Worm (Caenorhabditis elegans) whole organism, L2 larva: ENCODE data around the gene C43H6.4.
A peak's percentile ranks its signal among the peaks of the same experiment; 100 is the strongest.

Source experiments
- C34F6.9 ChIP-seq: fragments of 150-350 bp; optimal IDR thresholded peaks from 2 replicates; lab custom pipeline; 2014; ENCODE audit warnings: missing biosample characterization, missing genetic modification characterization
- F13H6.1 ChIP-seq: sonication (generic microtip); optimal IDR thresholded peaks from 2 replicates; lab custom pipeline; 2016; ENCODE audit warnings: missing genetic modification characterization, missing compliant biosample characterization
- R02D3.7 ChIP-seq: fragments of 150-350 bp; optimal IDR thresholded peaks from 2 replicates; lab custom pipeline; 2014; ENCODE audit warnings: missing biosample characterization, missing genetic modification characterization
- Y55F3AM.14 ChIP-seq: fragments of 200-800 bp; sonication (Bioruptor generic); optimal IDR thresholded peaks from 2 replicates; lab custom pipeline; 2018; ENCODE audit warnings: mild to moderate bottlenecking, missing genetic modification characterization, missing compliant biosample characterization
- ZK546.5 ChIP-seq: sonication (generic microtip); optimal IDR thresholded peaks from 2 replicates; lab custom pipeline; 2017; ENCODE audit warnings: missing biosample characterization, missing genetic modification characterization
- aly-2 ChIP-seq: fragments of 150-350 bp; optimal IDR thresholded peaks from 2 replicates; lab custom pipeline; 2014; ENCODE audit warnings: missing biosample characterization, missing genetic modification characterization
- ama-1 ChIP-seq: fragments of 150-350 bp; optimal IDR thresholded peaks from 2 replicates; lab custom pipeline; 2018; ENCODE audit warnings: inconsistent platforms
- blmp-1 ChIP-seq: sonication (generic microtip); optimal IDR thresholded peaks from 2 replicates; lab custom pipeline; 2017; ENCODE audit warnings: missing genetic modification characterization, mild to moderate bottlenecking, missing compliant biosample characterization, antibody characterized with exemption, moderate library complexity; ENCODE audit not compliant: insufficient read depth
- ceh-16 ChIP-seq: fragments of 150-350 bp; optimal IDR thresholded peaks from 2 replicates; lab custom pipeline; 2014; ENCODE audit warnings: missing biosample characterization, missing genetic modification characterization
- ceh-82 ChIP-seq: fragments of 150-350 bp; optimal IDR thresholded peaks from 2 replicates; lab custom pipeline; 2014; ENCODE audit warnings: missing biosample characterization, missing genetic modification characterization
- crh-2 ChIP-seq: sonication (generic microtip); optimal IDR thresholded peaks from 2 replicates; lab custom pipeline; 2017; ENCODE audit warnings: missing biosample characterization, missing genetic modification characterization
- dmd-4 ChIP-seq: sonication (generic microtip); optimal IDR thresholded peaks from 2 replicates; lab custom pipeline; 2017; ENCODE audit warnings: missing biosample characterization, missing genetic modification characterization
- egl-27 ChIP-seq: sonication (generic microtip); optimal IDR thresholded peaks from 3 replicates; lab custom pipeline; 2017; ENCODE audit warnings: missing biosample characterization, missing genetic modification reagents, missing genetic modification characterization
- elt-3 ChIP-seq: sonication (generic microtip); optimal IDR thresholded peaks from 2 replicates; lab custom pipeline; 2017; ENCODE audit warnings: missing biosample characterization, missing genetic modification characterization
- fos-1 ChIP-seq: fragments of 150-350 bp; optimal IDR thresholded peaks from 2 replicates; lab custom pipeline; 2014; ENCODE audit warnings: missing biosample characterization, missing genetic modification characterization
- gmeb-1 ChIP-seq: fragments of 150-350 bp; optimal IDR thresholded peaks from 2 replicates; lab custom pipeline; 2014; ENCODE audit warnings: missing biosample characterization, missing genetic modification characterization
- lin-39 ChIP-seq: fragments of 150-350 bp; optimal IDR thresholded peaks from 2 replicates; lab custom pipeline; 2014; ENCODE audit warnings: missing biosample characterization, missing genetic modification reagents, missing genetic modification characterization
- lsy-2 ChIP-seq, 2 experiments: fragments of 150-350 bp in 1 of 2; sonication (generic microtip) in 1 of 2; optimal IDR thresholded peaks; 2 replicates each; lab custom pipeline; 2014 to 2017; ENCODE audit warnings: missing biosample characterization in 2 of 2, missing genetic modification characterization in 2 of 2
- mab-5 ChIP-seq: fragments of 150-350 bp; optimal IDR thresholded peaks from 2 replicates; lab custom pipeline; 2014; ENCODE audit warnings: missing biosample characterization, missing genetic modification characterization
- mbf-1 ChIP-seq: sonication (generic microtip); optimal IDR thresholded peaks from 2 replicates; lab custom pipeline; 2017; ENCODE audit warnings: missing biosample characterization, missing genetic modification characterization
- mdl-1 ChIP-seq, 2 experiments: fragments of 150-350 bp in 1 of 2; sonication (generic microtip) in 1 of 2; optimal IDR thresholded peaks; 2 replicates each; lab custom pipeline; 2017; ENCODE audit warnings: missing biosample characterization in 2 of 2, missing genetic modification characterization in 2 of 2
- nhr-10 ChIP-seq: sonication (generic microtip); optimal IDR thresholded peaks from 2 replicates; lab custom pipeline; 2017; ENCODE audit warnings: missing biosample characterization, missing genetic modification characterization
- nhr-11 ChIP-seq: fragments of 150-350 bp; optimal IDR thresholded peaks from 2 replicates; lab custom pipeline; 2014; ENCODE audit warnings: missing biosample characterization, missing genetic modification characterization
- nhr-12 ChIP-seq: fragments of 150-350 bp; optimal IDR thresholded peaks from 2 replicates; lab custom pipeline; 2014; ENCODE audit warnings: missing biosample characterization, missing genetic modification characterization
- nhr-129 ChIP-seq: fragments of 150-350 bp; optimal IDR thresholded peaks from 2 replicates; lab custom pipeline; 2014; ENCODE audit warnings: missing biosample characterization, missing genetic modification characterization
- nhr-21 ChIP-seq: fragments of 150-350 bp; optimal IDR thresholded peaks from 2 replicates; lab custom pipeline; 2014; ENCODE audit warnings: missing biosample characterization, missing genetic modification characterization
- nhr-23 ChIP-seq: fragments of 150-350 bp; optimal IDR thresholded peaks from 2 replicates; lab custom pipeline; 2014; ENCODE audit warnings: missing biosample characterization, missing genetic modification reagents, missing genetic modification characterization
- nhr-25 ChIP-seq: fragments of 150-350 bp; sonication (generic microtip); optimal IDR thresholded peaks from 3 replicates; lab custom pipeline; 2014; ENCODE audit warnings: missing biosample characterization, missing genetic modification characterization
- nhr-6 ChIP-seq: fragments of 150-350 bp; optimal IDR thresholded peaks from 2 replicates; lab custom pipeline; 2014; ENCODE audit warnings: missing biosample characterization, missing genetic modification characterization
- nhr-77 ChIP-seq: fragments of 150-350 bp; optimal IDR thresholded peaks from 2 replicates; lab custom pipeline; 2014; ENCODE audit warnings: missing biosample characterization, missing genetic modification characterization
- peb-1 ChIP-seq: fragments of 150-350 bp; optimal IDR thresholded peaks from 2 replicates; lab custom pipeline; 2014; ENCODE audit warnings: missing biosample characterization, missing genetic modification characterization
- sem-4 ChIP-seq: fragments of 150-350 bp; optimal IDR thresholded peaks from 2 replicates; lab custom pipeline; 2014; ENCODE audit warnings: missing biosample characterization, missing genetic modification reagents, missing genetic modification characterization
- sma-3 ChIP-seq: sonication (generic microtip); optimal IDR thresholded peaks from 2 replicates; lab custom pipeline; 2016; ENCODE audit warnings: missing genetic modification reagents, missing genetic modification characterization, missing compliant biosample characterization
- sma-9 ChIP-seq, 2 experiments: fragments of 150-350 bp in 1 of 2; sonication (generic microtip) in 1 of 2; optimal IDR thresholded peaks; 2 replicates each; lab custom pipeline; 2014 to 2016; ENCODE audit warnings: missing genetic modification characterization in 2 of 2, mild to moderate bottlenecking in 1 of 2, missing biosample characterization in 1 of 2, missing compliant biosample characterization in 1 of 2, missing genetic modification reagents in 1 of 2, moderate library complexity in 1 of 2
- snpc-4 ChIP-seq: fragments of 150-350 bp; optimal IDR thresholded peaks from 2 replicates; lab custom pipeline; 2014; ENCODE audit warnings: missing biosample characterization, missing genetic modification characterization
- unc-39 ChIP-seq: fragments of 150-350 bp; optimal IDR thresholded peaks from 2 replicates; lab custom pipeline; 2014; ENCODE audit warnings: missing biosample characterization, missing genetic modification characterization
- unc-55 ChIP-seq: fragments of 150-350 bp; sonication (generic microtip); optimal IDR thresholded peaks from 3 replicates; lab custom pipeline; 2014; ENCODE audit warnings: missing biosample characterization, missing genetic modification reagents, missing genetic modification characterization
- unc-62 ChIP-seq: fragments of 150-350 bp; optimal IDR thresholded peaks from 2 replicates; lab custom pipeline; 2014; ENCODE audit warnings: missing biosample characterization, missing genetic modification reagents, missing genetic modification characterization
- zag-1 ChIP-seq: fragments of 150-350 bp; optimal IDR thresholded peaks from 2 replicates; lab custom pipeline; 2014; ENCODE audit warnings: missing biosample characterization, missing genetic modification characterization
- ztf-1 ChIP-seq: fragments of 200-800 bp; sonication (Bioruptor generic); conservative IDR thresholded peaks from 2 replicates; pipeline ENCODE4 v1.3.6; 2022; ENCODE audit warnings: missing genetic modification characterization, missing compliant biosample characterization

C43H6.4 gene

ce11 chrX:2430317-2430716, 26.5 kb downstream of the C43H6.4 start:
- TF ChIP-seq ama-1 (lab: Kevin White, UChicago) (no peak), nhr-129 (no peak), nhr-10 (tag; lab: Kevin White, UChicago) (no peak), ceh-16 (no peak), unc-39 (tag; lab: Kevin White, UChicago) (no peak), unc-62 (GFP tag; lab: Kevin White, UChicago) (no peak)

ce11 chrX:2432459-2432858, 28.6 kb downstream of the C43H6.4 start:
- TF ChIP-seq nhr-6 (tag; lab: Kevin White, UChicago) (peak; percentile 9), nhr-11 (tag; lab: Kevin White, UChicago) (no peak), sma-9 (GFP tag; optimal IDR thresholded peaks at IDR 0.05; lab: Kevin White, UChicago) (peak; percentile 14), sma-9 (tag; optimal IDR thresholded peaks at IDR 0.05; lab: Kevin White, UChicago) (no peak), crh-2 (tag; lab: Kevin White, UChicago) (peak; percentile 40), nhr-77 (tag; lab: Kevin White, UChicago) (no peak), F13H6.1 (tag; lab: Kevin White, UChicago) (peak; percentile 78), fos-1 (tag; lab: Kevin White, UChicago) (peak; percentile 93), ztf-1 (GFP tag; lab: Robert Waterston, UW) (no peak), lsy-2 (tag; optimal IDR thresholded peaks at IDR 0.05; lab: Kevin White, UChicago) (peak; percentile 9 to 44), mbf-1 (tag; lab: Kevin White, UChicago) (no peak), nhr-25 (tag; lab: Kevin White, UChicago) (peak; percentile 30), R02D3.7 (tag; lab: Kevin White, UChicago) (no peak), lin-39 (tag; lab: Kevin White, UChicago) (no peak), sma-3 (peak; percentile 25), egl-27 (tag; lab: Kevin White, UChicago) (peak; percentile 19), ceh-16 (peak; percentile 7), C34F6.9 (peak; percentile 59), nhr-21 (tag; lab: Kevin White, UChicago) (peak; percentile 38), ceh-82 (tag; lab: Kevin White, UChicago) (no peak), unc-55 (GFP tag; lab: Kevin White, UChicago) (peak; percentile 41), nhr-12 (tag; lab: Kevin White, UChicago) (no peak), aly-2 (tag; lab: Kevin White, UChicago) (no peak), gmeb-1 (tag; lab: Kevin White, UChicago) (no peak), zag-1 (tag; lab: Kevin White, UChicago) (no peak), nhr-129 (peak; percentile 80), Y55F3AM.14 (GFP tag; lab: Kevin White, UChicago) (no peak), elt-3 (tag; lab: Kevin White, UChicago) (no peak), mdl-1 (tag; optimal IDR thresholded peaks at IDR 0.05; lab: Kevin White, UChicago) (no peak), mab-5 (tag; lab: Kevin White, UChicago) (no peak), blmp-1 (peak; percentile 36), nhr-23 (tag; lab: Kevin White, UChicago) (no peak), sem-4 (peak; percentile 30), ZK546.5 (no peak)
- TF ChIP-seq, all 48 proteins: peak for 16

- no peak for TF ChIP-seq nhr-6 (tag; lab: Kevin White, UChicago)
Measured at ce11 chrX:2433805-2434204, 30.0 kb downstream of the C43H6.4 start.

- TF ChIP-seq crh-2 (tag; lab: Kevin White, UChicago) (no peak), dmd-4 (no peak), sma-3 (no peak), fos-1 (tag; lab: Kevin White, UChicago) (no peak), mab-5 (tag; lab: Kevin White, UChicago) (no peak), nhr-25 (tag; lab: Kevin White, UChicago) (no peak), Y55F3AM.14 (GFP tag; lab: Kevin White, UChicago) (no peak), R02D3.7 (tag; lab: Kevin White, UChicago) (no peak), peb-1 (tag; lab: Kevin White, UChicago) (no peak), nhr-10 (tag; lab: Kevin White, UChicago) (no peak), sma-9 (GFP tag; optimal IDR thresholded peaks at IDR 0.05; lab: Kevin White, UChicago) (no peak), sma-9 (tag; optimal IDR thresholded peaks at IDR 0.05; lab: Kevin White, UChicago) (no peak), nhr-21 (tag; lab: Kevin White, UChicago) (no peak), snpc-4 (tag; lab: Kevin White, UChicago) (no peak), mbf-1 (tag; lab: Kevin White, UChicago) (no peak)
Measured at ce11 chrX:2435353-2435752, 31.5 kb downstream of the C43H6.4 start.
